Fruit fly (Drosophila melanogaster): ENCODE measurements around the gene Usp8.
A peak's percentile ranks its signal among the peaks of the same experiment; 100 is the strongest.

DNA sequence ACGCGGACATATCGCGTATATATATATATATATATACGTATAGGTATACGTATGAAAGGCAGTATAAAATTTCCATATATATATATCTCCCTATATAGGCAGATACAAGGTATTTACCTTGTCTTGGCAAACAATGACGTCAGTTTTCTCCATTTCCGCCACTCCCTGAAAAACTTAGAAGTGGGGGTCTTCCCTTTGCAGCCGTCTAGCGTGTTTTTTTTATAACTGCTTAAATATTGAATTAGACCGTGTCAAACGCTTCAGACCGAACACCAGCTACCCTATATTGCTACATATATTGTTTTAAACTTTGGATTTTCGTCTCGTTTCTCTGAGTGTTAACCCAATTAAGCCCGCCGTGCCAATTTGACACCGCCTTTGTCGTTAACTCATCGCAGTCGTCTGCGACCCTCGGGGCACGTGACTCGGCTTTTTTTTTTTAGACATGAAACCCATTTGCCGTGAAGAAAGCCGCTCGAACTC lies 42.6 kb downstream of the Usp8 start:
- TF ChIP-seq brk (GFP tag; optimal IDR thresholded peaks at IDR 0.05): no peak
- TF ChIP-seq Abd-B (GFP tag; optimal IDR thresholded peaks at IDR 0.05): no peak
- no peak for TF ChIP-seq Myc (optimal IDR thresholded peaks at IDR 0.05)
- TF ChIP-seq CG9705 (GFP tag; optimal IDR thresholded peaks at IDR 0.05): no peak
- no peak for TF ChIP-seq Rel (GFP tag; optimal IDR thresholded peaks at IDR 0.05)
- peak; percentile 55 for TF ChIP-seq Rel (tag; optimal IDR thresholded peaks at IDR 0.05)
- peak; percentile 27 for TF ChIP-seq h (GFP tag; optimal IDR thresholded peaks at IDR 0.05)
- TF ChIP-seq GATAd (GFP tag; optimal IDR thresholded peaks at IDR 0.05): no peak
- no peak for TF ChIP-seq Mio (GFP tag; optimal IDR thresholded peaks at IDR 0.05)
- TF ChIP-seq psq (GFP tag; optimal IDR thresholded peaks at IDR 0.05): peak; percentile 23
- TF ChIP-seq Dfd (GFP tag; optimal IDR thresholded peaks at IDR 0.05): no peak
- TF ChIP-seq pan (optimal IDR thresholded peaks at IDR 0.05): no peak
- TF ChIP-seq br (GFP tag; optimal IDR thresholded peaks at IDR 0.05): no peak
